Worm (Caenorhabditis elegans) whole organism, L2 larva: ENCODE data around the gene ZC404.1.

Experiments
- C34F6.9 ChIP-seq: fragments of 150-350 bp; optimal IDR thresholded peaks from 2 replicates; lab custom pipeline; 2014; ENCODE audit warnings: missing biosample characterization, missing genetic modification characterization
- ceh-82 ChIP-seq: fragments of 150-350 bp; optimal IDR thresholded peaks from 2 replicates; lab custom pipeline; 2014; ENCODE audit warnings: missing biosample characterization, missing genetic modification characterization
- mdl-1 ChIP-seq, 2 experiments: fragments of 150-350 bp in 1 of 2; sonication (generic microtip) in 1 of 2; optimal IDR thresholded peaks; 2 replicates each; lab custom pipeline; 2017; ENCODE audit warnings: missing biosample characterization in 2 of 2, missing genetic modification characterization in 2 of 2
- nhr-6 ChIP-seq: fragments of 150-350 bp; optimal IDR thresholded peaks from 2 replicates; lab custom pipeline; 2014; ENCODE audit warnings: missing biosample characterization, missing genetic modification characterization
- unc-62 ChIP-seq: fragments of 150-350 bp; optimal IDR thresholded peaks from 2 replicates; lab custom pipeline; 2014; ENCODE audit warnings: missing biosample characterization, missing genetic modification reagents, missing genetic modification characterization

DNA sequence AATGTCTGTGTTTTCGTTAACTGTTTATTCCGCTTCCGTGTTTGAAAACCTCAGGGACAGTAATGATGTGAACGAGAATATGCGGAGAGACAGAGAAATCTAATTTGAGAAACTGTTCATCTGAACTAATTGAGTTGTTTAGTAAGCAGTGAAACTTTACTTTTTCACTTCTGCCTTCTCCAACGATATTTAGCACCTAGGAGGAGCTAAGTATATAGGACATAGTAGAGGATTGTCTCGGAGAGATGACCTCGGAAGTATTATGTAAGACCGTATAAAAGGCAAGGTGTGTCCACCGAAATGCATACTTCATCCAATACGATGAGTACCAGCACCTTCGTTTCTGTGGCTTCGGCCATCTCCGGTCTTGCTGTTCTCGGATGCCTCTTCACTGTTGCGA lies 35.4 kb downstream of the ZC404.1 start, which contains the start of gene col-141:
- TF ChIP-seq nhr-6 (no peak), mdl-1 (tag; optimal IDR thresholded peaks at IDR 0.05; lab: Kevin White, UChicago) (no peak), ceh-82 (tag; lab: Kevin White, UChicago) (no peak), unc-62 (GFP tag; lab: Kevin White, UChicago) (no peak), C34F6.9 (tag; lab: Kevin White, UChicago) (no peak)
